Worm (Caenorhabditis elegans): ENCODE data around the gene acy-3.

Gene acy-3

DNA sequence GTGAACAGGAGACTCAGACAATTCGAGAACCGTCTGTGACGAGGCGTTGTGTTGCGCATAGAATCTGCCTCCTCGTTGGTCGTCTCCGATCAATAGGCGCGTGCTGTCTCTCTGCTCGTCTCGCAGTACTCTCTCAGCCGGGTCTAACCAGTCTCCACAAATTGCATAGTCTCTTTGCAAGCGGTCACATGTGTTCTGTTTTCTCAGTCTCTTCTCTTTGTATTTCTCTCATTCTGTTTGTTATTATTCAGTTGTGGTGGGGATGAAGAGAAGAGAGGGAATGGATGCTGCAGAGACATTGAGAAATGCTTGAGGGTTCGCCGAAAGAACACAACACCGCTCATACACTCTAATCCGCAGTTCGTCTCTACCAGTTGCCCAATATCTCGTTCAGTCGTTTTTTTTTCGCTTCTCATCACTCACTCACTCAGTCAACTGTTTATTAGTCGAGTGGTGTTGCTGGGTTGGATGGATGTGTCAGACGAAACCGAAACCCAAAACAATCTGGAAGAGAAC is 15.2 kb upstream of the acy-3 start (continued):
- TF ChIP-seq pros-1 (tag; optimal IDR thresholded peaks at IDR 0.05) (peak; percentile 95), eyg-1 (tag; optimal IDR thresholded peaks at IDR 0.05) (no peak), sox-4 (tag; optimal IDR thresholded peaks at IDR 0.05) (peak; percentile 18), ceh-2 (tag; optimal IDR thresholded peaks at IDR 0.05) (peak; percentile 79), che-1 (tag; optimal IDR thresholded peaks at IDR 0.05) (no peak), nfya-1 (tag; optimal IDR thresholded peaks at IDR 0.05) (peak; percentile 98), hlh-13 (GFP tag; optimal IDR thresholded peaks at IDR 0.05) (no peak), ceh-48 (tag; optimal IDR thresholded peaks at IDR 0.05) (peak; percentile 76), ceh-19 (GFP tag; optimal IDR thresholded peaks at IDR 0.05) (no peak), F13H6.1 (tag; optimal IDR thresholded peaks at IDR 0.05) (peak; percentile 85), syd-9 (tag; optimal IDR thresholded peaks at IDR 0.05) (peak; percentile 51), ttx-3 (tag; optimal IDR thresholded peaks at IDR 0.05) (no peak), tbx-2 (tag; optimal IDR thresholded peaks at IDR 0.05) (peak; percentile 86), elt-4 (tag; optimal IDR thresholded peaks at IDR 0.05) (no peak), hlh-6 (tag; optimal IDR thresholded peaks at IDR 0.05) (no peak), sdc-2 (tag; optimal IDR thresholded peaks at IDR 0.05) (peak; percentile 53), ceh-18 (tag; optimal IDR thresholded peaks at IDR 0.05) (peak; percentile 96), madf-2 (tag; optimal IDR thresholded peaks at IDR 0.05) (no peak), Y22D7AL.16 (tag; optimal IDR thresholded peaks at IDR 0.05) (no peak), lim-6 (tag; optimal IDR thresholded peaks at IDR 0.05) (peak; percentile 37), ceh-45 (GFP tag; IDR thresholded peaks at IDR 0.05) (no peak), dmd-4 (tag; optimal IDR thresholded peaks at IDR 0.05; ENCODE audit: borderline replicate concordance) (peak; percentile 81), hlh-8 (tag; optimal IDR thresholded peaks at IDR 0.05) (peak; percentile 37), unc-3 (GFP tag; conservative IDR thresholded peaks at IDR 0.05) (no peak), unc-3 (tag; optimal IDR thresholded peaks at IDR 0.05) (no peak), unc-86 (tag; optimal IDR thresholded peaks at IDR 0.05) (peak; percentile 62), dve-1 (tag; optimal IDR thresholded peaks at IDR 0.05) (peak; percentile 91), fax-1 (tag; optimal IDR thresholded peaks at IDR 0.05) (peak; percentile 18), zip-5 (tag; optimal IDR thresholded peaks at IDR 0.05) (no peak), tbx-7 (tag; optimal IDR thresholded peaks at IDR 0.05) (peak; percentile 20), C08G9.2 (tag; optimal IDR thresholded peaks at IDR 0.05) (peak; percentile 41), pax-1 (tag; optimal IDR thresholded peaks at IDR 0.05) (peak; percentile 78), K02D7.2 (tag; optimal IDR thresholded peaks at IDR 0.05) (no peak), hlh-30 (tag; optimal IDR thresholded peaks at IDR 0.05; ENCODE audit: insufficient read depth) (peak; percentile 100), ama-1 (optimal IDR thresholded peaks at IDR 0.05) (peak; percentile 30), nhr-232 (tag; optimal IDR thresholded peaks at IDR 0.05) (no peak), hlh-15 (tag; optimal IDR thresholded peaks at IDR 0.05) (no peak), pat-9 (tag; optimal IDR thresholded peaks at IDR 0.05) (peak; percentile 43), sox-2 (GFP tag; IDR thresholded peaks at IDR 0.05) (peak; percentile 38)

DNA sequence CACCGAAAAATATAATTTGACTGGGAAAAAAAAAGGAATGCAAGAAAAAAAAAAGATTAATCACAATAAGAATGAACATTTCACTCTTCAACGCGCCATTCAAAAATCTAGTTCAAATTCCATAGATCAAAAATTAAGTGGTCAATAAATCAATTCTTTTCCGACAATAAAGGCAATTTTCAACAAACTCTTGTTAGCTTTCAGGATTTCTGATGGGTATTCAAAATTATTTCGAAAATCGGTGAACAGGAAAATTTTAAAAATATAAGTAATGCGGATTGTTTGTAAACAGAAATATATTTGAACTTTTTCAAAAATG is 14.6 kb upstream of the acy-3 start:
- TF ChIP-seq ceh-30 (tag; optimal IDR thresholded peaks at IDR 0.05) = no peak
- TF ChIP-seq odd-2 (tag; optimal IDR thresholded peaks at IDR 0.05) = no peak
- no peak for TF ChIP-seq ttx-3 (tag; optimal IDR thresholded peaks at IDR 0.05)
- no peak for TF ChIP-seq che-1 (tag; optimal IDR thresholded peaks at IDR 0.05)
- TF ChIP-seq madf-2 (tag; optimal IDR thresholded peaks at IDR 0.05) = no peak
- TF ChIP-seq unc-86 (tag; optimal IDR thresholded peaks at IDR 0.05) = no peak
- TF ChIP-seq syd-9 (tag; optimal IDR thresholded peaks at IDR 0.05) = no peak
- no peak for TF ChIP-seq hlh-30 (tag; optimal IDR thresholded peaks at IDR 0.05; ENCODE audit: insufficient read depth)
- TF ChIP-seq gmeb-2 (tag; optimal IDR thresholded peaks at IDR 0.05) = no peak
- no peak for TF ChIP-seq hlh-15 (tag; optimal IDR thresholded peaks at IDR 0.05)
- TF ChIP-seq ceh-45 (GFP tag; IDR thresholded peaks at IDR 0.05) = no peak
- no peak for TF ChIP-seq ama-1 (optimal IDR thresholded peaks at IDR 0.05)
- TF ChIP-seq elt-2 (tag; optimal IDR thresholded peaks at IDR 0.05) = no peak
